Fruit fly (Drosophila melanogaster) whole organism: ENCODE data around the gene RpL22.

Source experiments
- CG8478 ChIP-seq: fragments of >200 bp; optimal IDR thresholded peaks from 2 replicates; lab custom pipeline; 2018; ENCODE audit warnings: inconsistent platforms
- Dll ChIP-seq: fragments of >200 bp; optimal IDR thresholded peaks from 2 replicates; lab custom pipeline; 2017
- EcR ChIP-seq, 2 experiments: fragments of >200 bp; optimal IDR thresholded peaks; 2 replicates each; lab custom pipeline; 2017; ENCODE audit warnings: missing biosample characterization in 2 of 2, missing genetic modification characterization in 2 of 2, missing genetic modification reagents in 2 of 2
- pan ChIP-seq: fragments of >200 bp; optimal IDR thresholded peaks from 2 replicates; lab custom pipeline; 2017
- psq ChIP-seq: fragments of >200 bp; optimal IDR thresholded peaks from 2 replicates; lab custom pipeline; 2017
- usp ChIP-seq: fragments of >200 bp; optimal IDR thresholded peaks from 2 replicates; lab custom pipeline; 2017; ENCODE audit warnings: missing biosample characterization, missing genetic modification characterization, mixed read lengths

dm6 chrX:769639-770124, 4.8 kb upstream of the RpL22 start, which contains the start of gene fz3:
- TF ChIP-seq CG8478 (no peak), psq (lab: Kevin White, UChicago) (no peak), usp (GFP tag; lab: Kevin White, UChicago) (no peak), pan (no peak), Dll (lab: Kevin White, UChicago) (no peak), EcR (GFP tag; optimal IDR thresholded peaks at IDR 0.05; lab: Kevin White, UChicago) (no peak)
